Fruit fly (Drosophila melanogaster) whole organism, prepupa: ENCODE data around the gene CG14400.

Experiments used
- CG10669 ChIP-seq: fragments of 200-800 bp; sonication (Bioruptor generic); optimal IDR thresholded peaks from 3 replicates; lab custom pipeline; 2018; ENCODE audit warnings: missing biosample characterization, mild to moderate bottlenecking, missing genetic modification characterization, moderate library complexity
- CG11294 ChIP-seq: fragments of 200-800 bp; sonication (Bioruptor generic); IDR thresholded peaks from 2 replicates; pipeline ENCODE4 v1.3.6; 2022; ENCODE audit warnings: missing biosample characterization, missing genetic modification characterization
- CG11762 ChIP-seq: fragments of 200-800 bp; sonication (Bioruptor generic); optimal IDR thresholded peaks from 3 replicates; lab custom pipeline; 2016; ENCODE audit warnings: missing biosample characterization, missing genetic modification characterization; ENCODE audit not compliant: insufficient read depth
- CG11902 ChIP-seq: fragments of 200-800 bp; sonication (Bioruptor generic); optimal IDR thresholded peaks from 3 replicates; lab custom pipeline; 2016; ENCODE audit warnings: missing biosample characterization, missing genetic modification characterization
- CG3032 ChIP-seq: fragments of 200-800 bp; optimal IDR thresholded peaks from 2 replicates; lab custom pipeline; 2019; ENCODE audit warnings: missing biosample characterization, mild to moderate bottlenecking, missing genetic modification characterization, moderate library complexity
- CG31627 ChIP-seq: fragments of 200-800 bp; sonication (Bioruptor generic); optimal IDR thresholded peaks from 3 replicates; lab custom pipeline; 2016; ENCODE audit warnings: missing biosample characterization, missing genetic modification characterization
- CG32006 ChIP-seq: fragments of 200-800 bp; sonication (Bioruptor generic); optimal IDR thresholded peaks from 3 replicates; lab custom pipeline; 2017; ENCODE audit warnings: missing biosample characterization, mild to moderate bottlenecking, missing genetic modification characterization
- CG6163 ChIP-seq: fragments of 200-800 bp; sonication (Bioruptor generic); IDR thresholded peaks from 3 replicates; pipeline ENCODE4 v1.3.6; 2022; ENCODE audit warnings: missing biosample characterization, missing genetic modification characterization
- CG6276 ChIP-seq: fragments of 200-800 bp; sonication (Bioruptor generic); optimal IDR thresholded peaks from 2 replicates; lab custom pipeline; 2017; ENCODE audit warnings: missing biosample characterization, mild to moderate bottlenecking, missing genetic modification characterization
- CG6792 ChIP-seq: fragments of 200-800 bp; sonication (Bioruptor generic); optimal IDR thresholded peaks from 3 replicates; lab custom pipeline; 2016; ENCODE audit warnings: missing biosample characterization, missing genetic modification characterization
- CG7368 ChIP-seq: fragments of 200-800 bp; sonication (Bioruptor generic); optimal IDR thresholded peaks from 3 replicates; lab custom pipeline; 2016; ENCODE audit warnings: missing biosample characterization, missing genetic modification characterization
- CG8119 ChIP-seq: fragments of 200-800 bp; sonication (Bioruptor generic); IDR thresholded peaks from 3 replicates; pipeline ENCODE4 v1.3.6; 2022; ENCODE audit warnings: missing biosample characterization, missing genetic modification characterization
- CG8319 ChIP-seq: fragments of 200-800 bp; sonication (Bioruptor generic); optimal IDR thresholded peaks from 3 replicates; lab custom pipeline; 2016; ENCODE audit warnings: missing biosample characterization, missing genetic modification characterization
- CG8632 ChIP-seq: fragments of 200-800 bp; sonication (Bioruptor generic); optimal IDR thresholded peaks from 3 replicates; lab custom pipeline; 2016; ENCODE audit warnings: missing biosample characterization, missing genetic modification characterization
- Eip75B ChIP-seq: fragments of 200-800 bp; sonication (Bioruptor generic); optimal IDR thresholded peaks from 3 replicates; lab custom pipeline; 2016; ENCODE audit warnings: missing biosample characterization, missing genetic modification characterization
- Eip78C ChIP-seq: fragments of 200-800 bp; sonication (Bioruptor generic); peaks from one replicate; lab custom pipeline; 2016; ENCODE audit warnings: missing biosample characterization, missing genetic modification characterization
- Eip93F ChIP-seq: fragments of 200-800 bp; sonication (Bioruptor generic); optimal IDR thresholded peaks from 2 replicates; lab custom pipeline; 2016; ENCODE audit warnings: missing biosample characterization, mild to moderate bottlenecking, missing genetic modification characterization
- Ets96B ChIP-seq: fragments of 200-800 bp; optimal IDR thresholded peaks from 2 replicates; lab custom pipeline; 2019; ENCODE audit warnings: missing biosample characterization, mild to moderate bottlenecking, missing genetic modification characterization, moderate library complexity
- Hr38 ChIP-seq: sonication (Bioruptor generic); optimal IDR thresholded peaks from 2 replicates; lab custom pipeline; 2016; ENCODE audit warnings: missing biosample characterization, missing genetic modification characterization
- OdsH ChIP-seq: fragments of 200-800 bp; sonication (Bioruptor generic); optimal IDR thresholded peaks from 3 replicates; lab custom pipeline; 2016; ENCODE audit warnings: missing biosample characterization, missing genetic modification characterization
- Smox ChIP-seq: fragments of 200-800 bp; sonication (Bioruptor generic); optimal IDR thresholded peaks from 3 replicates; lab custom pipeline; 2016; ENCODE audit warnings: missing biosample characterization, missing genetic modification characterization
- Sox102F ChIP-seq: fragments of 200-800 bp; sonication (Bioruptor generic); optimal IDR thresholded peaks from 2 replicates; lab custom pipeline; 2016; ENCODE audit warnings: missing biosample characterization, mild to moderate bottlenecking, missing genetic modification characterization
- Sox14 ChIP-seq: fragments of 200-800 bp; sonication (Bioruptor generic); optimal IDR thresholded peaks from 3 replicates; lab custom pipeline; 2016; ENCODE audit warnings: missing biosample characterization, missing genetic modification characterization
- Sox15 ChIP-seq: fragments of 200-800 bp; sonication (Bioruptor generic); optimal IDR thresholded peaks from 3 replicates; lab custom pipeline; 2016; ENCODE audit warnings: missing biosample characterization, missing genetic modification characterization
- achi ChIP-seq: fragments of 200-800 bp; sonication (Bioruptor generic); optimal IDR thresholded peaks from 3 replicates; lab custom pipeline; 2016; ENCODE audit warnings: missing biosample characterization, missing genetic modification characterization
- cyc ChIP-seq: fragments of 200-800 bp; sonication (Bioruptor generic); optimal IDR thresholded peaks from 3 replicates; lab custom pipeline; 2016; ENCODE audit warnings: missing biosample characterization, missing genetic modification characterization
- dac ChIP-seq: fragments of 200-800 bp; sonication (Bioruptor generic); optimal IDR thresholded peaks from 2 replicates; lab custom pipeline; 2017; ENCODE audit warnings: missing biosample characterization, mild to moderate bottlenecking, missing genetic modification characterization
- dsx ChIP-seq: fragments of 200-800 bp; optimal IDR thresholded peaks from 3 replicates; lab custom pipeline; 2019; ENCODE audit warnings: missing biosample characterization, mild to moderate bottlenecking, missing genetic modification characterization, moderate library complexity; ENCODE audit not compliant: poor library complexity, severe bottlenecking
- eg ChIP-seq: fragments of 200-800 bp; sonication (Bioruptor generic); IDR thresholded peaks from 3 replicates; pipeline ENCODE4 v1.3.6; 2022; ENCODE audit warnings: missing biosample characterization, missing genetic modification characterization
- esn ChIP-seq: fragments of 200-800 bp; sonication (Bioruptor generic); optimal IDR thresholded peaks from 2 replicates; lab custom pipeline; 2016; ENCODE audit warnings: missing biosample characterization, mild to moderate bottlenecking, missing genetic modification characterization, moderate library complexity
- fd85E ChIP-seq: fragments of 200-800 bp; sonication (Bioruptor generic); optimal IDR thresholded peaks from 3 replicates; lab custom pipeline; 2016; ENCODE audit warnings: missing biosample characterization, missing genetic modification characterization
- fkh ChIP-seq: fragments of 200-800 bp; sonication (Bioruptor generic); optimal IDR thresholded peaks from 3 replicates; lab custom pipeline; 2017; ENCODE audit warnings: missing biosample characterization, mild to moderate bottlenecking, missing genetic modification characterization, moderate library complexity
- salr ChIP-seq, 2 experiments: fragments of 200-800 bp; sonication (Bioruptor generic); optimal IDR thresholded peaks; 3 replicates each; lab custom pipeline; 2016 to 2018; ENCODE audit warnings: missing biosample characterization in 2 of 2, missing genetic modification characterization in 2 of 2, mild to moderate bottlenecking in 1 of 2
- ss ChIP-seq, 2 experiments: fragments of 200-800 bp; sonication (Bioruptor generic); optimal IDR thresholded peaks; 2 replicates in 1 of 2; 3 replicates in 1 of 2; lab custom pipeline; 2017 to 2018; ENCODE audit warnings: mild to moderate bottlenecking in 2 of 2, missing biosample characterization in 2 of 2, missing genetic modification characterization in 2 of 2, moderate library complexity in 1 of 2
- svp ChIP-seq: fragments of 200-800 bp; sonication (Bioruptor generic); peaks from one replicate; lab custom pipeline; 2016; ENCODE audit warnings: missing biosample characterization, missing genetic modification characterization
- topi ChIP-seq: fragments of 200-800 bp; sonication (Bioruptor generic); optimal IDR thresholded peaks from 3 replicates; lab custom pipeline; 2016; ENCODE audit warnings: missing biosample characterization, missing genetic modification characterization

CG14400 gene

dm6 chr2L:20811039-20811652 lies 46.5 kb downstream of the CG14400 start (continued):
- TF ChIP-seq CG8119 (GFP tag; lab: Robert Waterston, UW) (peak; percentile 88), Ets96B (no peak), CG32006 (GFP tag; lab: Kevin White, UChicago) (peak; percentile 89), CG8632 (GFP tag; lab: Kevin White, UChicago) (peak; percentile 58), fkh (no peak), CG11902 (GFP tag; lab: Kevin White, UChicago) (no peak), Eip93F (GFP tag; lab: Kevin White, UChicago) (no peak), Hr38 (GFP tag; lab: Kevin White, UChicago) (no peak), Sox102F (GFP tag; lab: Kevin White, UChicago) (no peak), CG7368 (peak; percentile 53), topi (no peak), CG31627 (GFP tag; lab: Kevin White, UChicago) (no peak), fd85E (GFP tag; lab: Kevin White, UChicago) (no peak), ss (GFP tag; optimal IDR thresholded peaks at IDR 0.05; lab: Kevin White, UChicago) (peak; percentile 9 to 55), Eip75B (GFP tag; lab: Kevin White, UChicago) (peak; percentile 74), dsx (GFP tag; lab: Kevin White, UChicago) (peak; percentile 36), Sox15 (GFP tag; lab: Kevin White, UChicago) (peak; percentile 13), CG6276 (GFP tag; lab: Kevin White, UChicago) (peak; percentile 85), achi (GFP tag; lab: Kevin White, UChicago) (peak; percentile 82), CG3032 (tag; lab: Kevin White, UChicago) (peak; percentile 55), CG11762 (peak; percentile 60), CG6792 (GFP tag; lab: Kevin White, UChicago) (peak; percentile 61), CG11294 (GFP tag; lab: Robert Waterston, UW) (peak; percentile 73), eg (GFP tag; lab: Robert Waterston, UW) (peak; percentile 91), dac (GFP tag; lab: Kevin White, UChicago) (peak; percentile 62), cyc (GFP tag; lab: Kevin White, UChicago) (no peak), OdsH (GFP tag; lab: Kevin White, UChicago) (peak; percentile 81), CG6163 (GFP tag; lab: Robert Waterston, UW) (peak; percentile 82), salr (GFP tag; optimal IDR thresholded peaks at IDR 0.05; lab: Kevin White, UChicago) (peak; percentile 27 to 74), svp (GFP tag; lab: Kevin White, UChicago) (peak; percentile 36), esn (no peak), Smox (GFP tag; lab: Kevin White, UChicago) (no peak)

dm6 chr2L:20809229-20809628 lies 48.5 kb downstream of the CG14400 start:
- no peak for TF ChIP-seq Sox14 (GFP tag; lab: Kevin White, UChicago)
- TF ChIP-seq eg (GFP tag; lab: Robert Waterston, UW), result peak; percentile 54; the same call in 1 of the 3 replicates
- peak; percentile 10 for TF ChIP-seq CG3032 (tag; lab: Kevin White, UChicago)
- no peak for TF ChIP-seq Eip93F (GFP tag; lab: Kevin White, UChicago)
- TF ChIP-seq CG11294 (GFP tag; lab: Robert Waterston, UW), result peak; percentile 60; the same call in 1 of the 2 replicates
- TF ChIP-seq CG10669 (GFP tag; lab: Kevin White, UChicago), result peak; percentile 31
- TF ChIP-seq CG6276 (GFP tag; lab: Kevin White, UChicago), result peak; percentile 6

- TF ChIP-seq esn (no peak), CG11902 (GFP tag; lab: Kevin White, UChicago) (no peak), svp (GFP tag; lab: Kevin White, UChicago) (no peak), dac (GFP tag; lab: Kevin White, UChicago) (no peak), CG3032 (tag; lab: Kevin White, UChicago) (no peak), CG8632 (GFP tag; lab: Kevin White, UChicago) (no peak), CG8319 (no peak), Eip78C (GFP tag; lab: Kevin White, UChicago) (no peak)
These were observed 49.0 kb downstream of the CG14400 start for dm6 chr2L:20808510-20809195.
